Worm (Caenorhabditis elegans) whole organism, late embryonic: Measurements from ENCODE around the gene spe-44.

ENCODE experiments used
- C08G9.2 ChIP-seq: sonication (generic microtip); optimal IDR thresholded peaks from 2 replicates; lab custom pipeline; 2016; ENCODE audit warnings: mild to moderate bottlenecking, missing genetic modification characterization, moderate library complexity, missing compliant biosample characterization
- C38D4.7 ChIP-seq: fragments of 200-800 bp; sonication (Bioruptor generic); optimal IDR thresholded peaks from 2 replicates; lab custom pipeline; 2018; ENCODE audit warnings: mild to moderate bottlenecking, missing genetic modification characterization, moderate library complexity, missing compliant biosample characterization
- K09A11.1 ChIP-seq: sonication (generic microtip); optimal IDR thresholded peaks from 2 replicates; lab custom pipeline; 2017; ENCODE audit warnings: antibody characterized with exemption, mild to moderate bottlenecking, missing genetic modification characterization, missing compliant biosample characterization; ENCODE audit not compliant: insufficient read depth
- ahr-1 ChIP-seq: sonication (generic microtip); optimal IDR thresholded peaks from 2 replicates; lab custom pipeline; 2016; ENCODE audit warnings: missing genetic modification characterization, missing compliant biosample characterization
- ama-1 ChIP-seq: fragments of 150-350 bp; optimal IDR thresholded peaks from 2 replicates; lab custom pipeline; 2014
- ceh-18 ChIP-seq: sonication (generic microtip); optimal IDR thresholded peaks from 2 replicates; lab custom pipeline; 2016; ENCODE audit warnings: missing genetic modification characterization, missing compliant biosample characterization
- ceh-2 ChIP-seq: sonication (generic microtip); optimal IDR thresholded peaks from 2 replicates; lab custom pipeline; 2016; ENCODE audit warnings: missing genotype, missing genetic modification characterization, missing compliant biosample characterization
- ceh-31 ChIP-seq: sonication (generic microtip); optimal IDR thresholded peaks from 2 replicates; lab custom pipeline; 2016; ENCODE audit warnings: missing genetic modification characterization, missing compliant biosample characterization
- ceh-34 ChIP-seq: sonication (generic microtip); optimal IDR thresholded peaks from 2 replicates; lab custom pipeline; 2016; ENCODE audit warnings: mild to moderate bottlenecking, missing genetic modification characterization, missing compliant biosample characterization
- ceh-45 ChIP-seq: fragments of 200-800 bp; sonication (Bioruptor generic); IDR thresholded peaks from 2 replicates; pipeline ENCODE4 v1.3.6; 2022; ENCODE audit warnings: missing genetic modification reagents, missing genetic modification characterization, missing compliant biosample characterization
- ceh-48 ChIP-seq: sonication (generic microtip); optimal IDR thresholded peaks from 2 replicates; lab custom pipeline; 2016; ENCODE audit warnings: missing genetic modification characterization, inconsistent platforms, missing compliant biosample characterization
- che-1 ChIP-seq: sonication (generic microtip); optimal IDR thresholded peaks from 2 replicates; lab custom pipeline; 2016; ENCODE audit warnings: mild to moderate bottlenecking, missing genetic modification characterization, missing compliant biosample characterization
- elt-4 ChIP-seq: sonication (generic microtip); optimal IDR thresholded peaks from 2 replicates; lab custom pipeline; 2016; ENCODE audit warnings: missing genetic modification characterization, missing compliant biosample characterization
- eyg-1 ChIP-seq: sonication (generic microtip); optimal IDR thresholded peaks from 2 replicates; lab custom pipeline; 2016; ENCODE audit warnings: missing genotype, missing genetic modification characterization, missing compliant biosample characterization
- hlh-13 ChIP-seq: fragments of 200-800 bp; sonication (Bioruptor generic); optimal IDR thresholded peaks from 2 replicates; lab custom pipeline; 2018; ENCODE audit warnings: mild to moderate bottlenecking, missing genetic modification characterization, missing compliant biosample characterization
- hlh-30 ChIP-seq: sonication (generic microtip); optimal IDR thresholded peaks from 2 replicates; lab custom pipeline; 2017; ENCODE audit warnings: antibody characterized with exemption, missing genetic modification characterization, missing compliant biosample characterization; ENCODE audit not compliant: insufficient read depth
- lim-6 ChIP-seq: sonication (generic microtip); optimal IDR thresholded peaks from 2 replicates; lab custom pipeline; 2016; ENCODE audit warnings: missing genetic modification characterization, missing compliant biosample characterization
- lin-11 ChIP-seq: fragments of 200-800 bp; sonication (Bioruptor generic); optimal IDR thresholded peaks from 2 replicates; lab custom pipeline; 2018; ENCODE audit warnings: mild to moderate bottlenecking, missing genetic modification characterization, missing compliant biosample characterization
- mec-3 ChIP-seq: sonication (generic microtip); optimal IDR thresholded peaks from 2 replicates; lab custom pipeline; 2016; ENCODE audit warnings: borderline replicate concordance, missing genetic modification characterization, missing compliant biosample characterization
- nfya-1 ChIP-seq: sonication (generic microtip); optimal IDR thresholded peaks from 2 replicates; lab custom pipeline; 2017; ENCODE audit warnings: missing genetic modification characterization, mild to moderate bottlenecking, missing compliant biosample characterization, antibody characterized with exemption, moderate library complexity
- nhr-11 ChIP-seq: fragments of 150-350 bp; optimal IDR thresholded peaks from 2 replicates; lab custom pipeline; 2014; ENCODE audit warnings: missing biosample characterization, missing genetic modification characterization
- nhr-232 ChIP-seq: sonication (generic microtip); optimal IDR thresholded peaks from 2 replicates; lab custom pipeline; 2016; ENCODE audit warnings: missing genetic modification characterization, missing compliant biosample characterization
- npax-4 ChIP-seq: sonication (generic microtip); optimal IDR thresholded peaks from 2 replicates; lab custom pipeline; 2016; ENCODE audit warnings: missing genetic modification characterization, missing compliant biosample characterization
- pag-3 ChIP-seq: sonication (generic microtip); optimal IDR thresholded peaks from 2 replicates; lab custom pipeline; 2016; ENCODE audit warnings: missing compliant biosample characterization, missing genetic modification characterization, borderline replicate concordance
- pat-9 ChIP-seq: fragments of 200-800 bp; sonication (Bioruptor generic); optimal IDR thresholded peaks from 2 replicates; lab custom pipeline; 2018; ENCODE audit warnings: mild to moderate bottlenecking, missing genetic modification characterization, moderate library complexity, missing compliant biosample characterization
- ref-2 ChIP-seq: sonication (generic microtip); optimal IDR thresholded peaks from 2 replicates; lab custom pipeline; 2016; ENCODE audit warnings: missing genetic modification characterization, missing compliant biosample characterization
- rnt-1 ChIP-seq: sonication (generic microtip); optimal IDR thresholded peaks from 2 replicates; lab custom pipeline; 2016; ENCODE audit warnings: missing genetic modification characterization, missing compliant biosample characterization
- sox-2 ChIP-seq: fragments of 200-800 bp; sonication (Bioruptor generic); IDR thresholded peaks from 2 replicates; pipeline ENCODE4 v1.3.6; 2022; ENCODE audit warnings: missing genetic modification reagents, missing genetic modification characterization, missing compliant biosample characterization
- syd-9 ChIP-seq: sonication (generic microtip); optimal IDR thresholded peaks from 2 replicates; lab custom pipeline; 2016; ENCODE audit warnings: mild to moderate bottlenecking, missing genetic modification characterization, moderate library complexity, missing compliant biosample characterization
- tbx-2 ChIP-seq: sonication (generic microtip); optimal IDR thresholded peaks from 2 replicates; lab custom pipeline; 2016; ENCODE audit warnings: missing genetic modification characterization, missing compliant biosample characterization
- tbx-7 ChIP-seq: sonication (generic microtip); optimal IDR thresholded peaks from 2 replicates; lab custom pipeline; 2016; ENCODE audit warnings: missing genotype, missing genetic modification characterization, missing compliant biosample characterization
- ttx-3 ChIP-seq: sonication (generic microtip); optimal IDR thresholded peaks from 2 replicates; lab custom pipeline; 2016; ENCODE audit warnings: missing genetic modification reagents, missing genetic modification characterization, missing compliant biosample characterization
- unc-3 ChIP-seq, 2 experiments: fragments of 200-800 bp in 1 of 2; sonication (Bioruptor generic) in 1 of 2; sonication (generic microtip) in 1 of 2; conservative IDR thresholded peaks in 1 of 2; optimal IDR thresholded peaks in 1 of 2; 2 replicates each; pipeline versions ENCODE4 v1.3.6 to Lab custom; 2016 to 2022; ENCODE audit warnings: missing compliant biosample characterization in 2 of 2, missing genetic modification characterization in 2 of 2, missing genetic modification reagents in 1 of 2
- unc-42 ChIP-seq: sonication (generic microtip); optimal IDR thresholded peaks from 2 replicates; lab custom pipeline; 2016; ENCODE audit warnings: missing genotype, missing genetic modification characterization, missing compliant biosample characterization
- unc-55 ChIP-seq: sonication (generic microtip); optimal IDR thresholded peaks from 2 replicates; lab custom pipeline; 2017; ENCODE audit warnings: missing biosample characterization, missing genetic modification reagents, missing genetic modification characterization
- zip-5 ChIP-seq: sonication (generic microtip); optimal IDR thresholded peaks from 2 replicates; lab custom pipeline; 2016; ENCODE audit warnings: missing genetic modification characterization, missing compliant biosample characterization

spe-44 gene

DNA sequence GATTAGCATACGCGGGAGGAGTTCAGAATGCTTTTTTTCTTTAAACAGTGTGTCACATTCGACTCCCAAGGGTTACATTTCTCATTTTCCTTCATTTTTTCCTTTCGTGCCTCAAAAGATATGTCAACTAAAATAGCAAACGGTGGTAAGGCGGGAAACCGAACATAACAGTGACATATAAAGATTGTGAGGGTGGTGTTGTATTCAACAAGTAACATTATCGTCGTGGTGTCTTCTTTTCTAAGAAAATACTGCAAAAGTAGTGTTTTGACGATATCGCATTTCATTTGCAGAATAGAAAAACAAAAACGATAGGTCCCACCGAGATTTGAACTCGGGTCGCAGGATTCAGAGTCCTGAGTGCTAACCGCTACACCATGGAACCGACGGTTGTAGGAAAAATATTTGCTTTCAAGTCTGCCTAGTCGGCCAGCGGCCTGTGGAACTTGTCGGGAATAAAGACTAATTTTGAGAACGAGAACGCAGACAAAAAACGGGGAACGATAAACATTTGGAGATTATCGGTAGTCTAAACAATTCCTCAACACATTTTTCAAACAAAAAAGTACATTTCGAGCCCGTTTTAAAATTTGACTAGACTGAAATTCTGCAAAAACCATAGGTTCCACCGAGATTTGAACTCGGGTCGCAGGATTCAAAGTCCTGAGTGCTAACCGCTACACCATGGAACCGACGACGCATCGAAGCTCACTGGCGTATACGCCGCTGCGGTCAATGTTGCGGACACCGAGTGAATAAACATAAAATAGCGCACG, 37.2 kb downstream of the spe-44 start (continued):
- TF ChIP-seq nfya-1 (tag; lab: Kevin White, UChicago) (no peak), lim-6 (tag; lab: Kevin White, UChicago) (no peak), sox-2 (GFP tag; lab: Robert Waterston, UW) (no peak), syd-9 (no peak), che-1 (tag; lab: Kevin White, UChicago) (peak; percentile 34), ttx-3 (no peak)

DNA sequence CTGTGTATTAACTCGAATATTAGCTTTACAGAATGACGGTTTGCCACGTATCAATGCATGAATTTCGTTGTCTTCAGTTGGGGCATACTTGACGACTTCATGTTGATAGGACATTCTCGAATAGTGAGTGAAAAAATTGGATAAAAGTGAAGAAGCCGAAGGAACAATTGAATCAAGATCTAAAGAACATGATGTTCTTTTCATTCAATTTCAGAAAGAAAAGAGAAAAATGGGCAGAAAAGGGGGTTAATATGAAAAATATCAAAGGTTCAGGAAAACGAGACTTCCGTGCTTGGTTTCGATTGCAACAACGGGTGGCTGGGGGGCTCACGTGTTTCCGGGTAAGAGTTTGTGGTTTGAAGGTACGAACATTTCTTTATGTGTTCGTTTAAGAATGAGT, 39.4 kb downstream of the spe-44 start:
- TF ChIP-seq ceh-31 = no peak
- TF ChIP-seq nfya-1 (tag; lab: Kevin White, UChicago) = no peak
- TF ChIP-seq ceh-45 (GFP tag; lab: Robert Waterston, UW) = no peak
- TF ChIP-seq npax-4 (tag; lab: Kevin White, UChicago) = no peak
- no peak for TF ChIP-seq ceh-34 (tag; lab: Kevin White, UChicago)
- TF ChIP-seq C08G9.2 (tag; lab: Kevin White, UChicago) = no peak
- no peak for TF ChIP-seq pat-9 (tag; lab: Kevin White, UChicago)
- TF ChIP-seq tbx-2 (tag; lab: Kevin White, UChicago) = no peak
- TF ChIP-seq C38D4.7 (GFP tag; lab: Kevin White, UChicago) = no peak
- TF ChIP-seq ama-1 = no peak
- TF ChIP-seq unc-42 (tag; lab: Kevin White, UChicago) = no peak
- no peak for TF ChIP-seq nhr-11 (tag; lab: Kevin White, UChicago)
- TF ChIP-seq ahr-1 = no peak
- no peak for TF ChIP-seq zip-5
- TF ChIP-seq ceh-48 (tag; lab: Kevin White, UChicago) = no peak
- TF ChIP-seq tbx-7 = no peak

DNA sequence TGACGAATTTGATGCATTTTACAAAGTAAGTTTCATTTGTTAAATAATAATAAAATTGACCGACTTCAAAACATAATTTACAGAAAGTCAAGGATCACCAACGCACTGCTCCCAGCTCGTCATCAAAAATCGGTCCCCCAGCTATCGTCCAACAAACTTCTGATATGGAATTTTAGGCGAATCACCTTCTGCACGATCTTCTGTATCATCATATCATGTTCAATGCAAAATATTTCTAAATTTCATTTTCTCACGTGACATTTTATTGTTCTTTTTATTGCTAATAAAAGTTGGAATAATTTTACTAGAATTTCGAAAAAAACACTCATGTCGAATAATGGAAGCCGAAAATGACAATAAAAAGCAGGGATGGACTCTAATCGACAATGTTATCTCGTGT, 43.8 kb downstream of the spe-44 start, which contains the start of gene acl-13:
Gene acl-13 (plus strand): TSS at position 301 of the 400 bp plus-strand sequence.
- no peak for TF ChIP-seq syd-9
- TF ChIP-seq lin-11 (tag; lab: Kevin White, UChicago) = no peak

DNA sequence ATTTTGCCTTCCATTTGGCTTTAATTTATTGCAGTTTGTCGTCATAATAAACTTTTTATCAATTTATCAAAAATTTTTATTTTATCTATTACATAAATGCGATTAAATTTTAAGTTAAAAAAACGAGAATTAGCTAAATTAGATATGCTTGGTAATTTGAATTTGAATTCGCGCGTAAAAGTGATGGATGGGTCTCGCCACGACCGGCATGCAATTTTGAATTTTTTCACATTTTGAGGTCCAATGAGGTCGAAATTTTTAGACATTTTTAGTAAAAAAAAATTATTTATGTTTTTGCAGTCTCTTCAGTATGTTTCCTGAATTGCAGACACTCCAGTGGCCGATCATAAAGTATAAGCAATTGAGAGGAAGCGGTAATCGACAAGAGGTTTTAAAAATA, 45.4 kb downstream of the spe-44 start, which contains the start of gene dsb-1:
Gene dsb-1 (plus strand): TSS at position 301 of the 400 bp plus-strand sequence.
- TF ChIP-seq nfya-1 (tag; lab: Kevin White, UChicago) (no peak), syd-9 (no peak), nhr-232 (tag; lab: Kevin White, UChicago) (no peak), eyg-1 (tag; lab: Kevin White, UChicago) (no peak), ceh-34 (tag; lab: Kevin White, UChicago) (no peak), elt-4 (no peak), pag-3 (tag; lab: Kevin White, UChicago) (no peak), rnt-1 (tag; lab: Kevin White, UChicago) (no peak)

DNA sequence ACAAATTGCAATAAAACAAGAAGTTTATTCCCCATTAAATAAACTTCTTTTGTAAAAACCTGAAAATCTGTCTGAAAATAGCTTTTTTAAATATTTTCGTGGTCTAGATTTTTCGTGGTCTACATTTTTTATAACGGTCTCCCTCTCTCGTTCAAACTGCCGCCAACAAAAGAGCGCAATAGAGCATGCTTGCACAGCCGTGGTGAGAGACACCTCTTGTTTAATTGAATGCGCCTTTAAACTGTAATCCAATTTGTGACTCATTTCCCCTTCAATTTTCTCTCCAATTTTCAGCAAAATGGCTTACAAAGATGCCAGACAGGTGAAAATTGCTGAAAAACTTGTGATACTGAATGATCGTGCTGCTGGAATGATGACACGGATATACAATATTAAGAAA, 49.9 kb downstream of the spe-44 start, which contains the start of gene gex-3:
Gene gex-3 (plus strand): TSS at position 295 of the 400 bp plus-strand sequence.
- TF ChIP-seq K09A11.1 (tag; lab: Kevin White, UChicago) (no peak), ceh-18 (tag; lab: Kevin White, UChicago) (peak; percentile 47), ref-2 (tag; lab: Kevin White, UChicago) (peak; percentile 32), hlh-13 (GFP tag; lab: Kevin White, UChicago) (no peak), nfya-1 (tag; lab: Kevin White, UChicago) (peak; percentile 61), tbx-2 (tag; lab: Kevin White, UChicago) (peak; percentile 34), unc-55 (GFP tag; lab: Kevin White, UChicago) (peak; percentile 58), ceh-2 (tag; lab: Kevin White, UChicago) (peak; percentile 33), hlh-30 (tag; lab: Kevin White, UChicago) (peak; percentile 32), unc-3 (GFP tag; conservative IDR thresholded peaks at IDR 0.05; lab: Robert Waterston, UW) (no peak), unc-3 (tag; optimal IDR thresholded peaks at IDR 0.05; lab: Kevin White, UChicago) (peak; percentile 6), ceh-34 (tag; lab: Kevin White, UChicago) (peak; percentile 9), unc-42 (tag; lab: Kevin White, UChicago) (peak; percentile 100), che-1 (tag; lab: Kevin White, UChicago) (no peak), ceh-31 (peak; percentile 81), rnt-1 (tag; lab: Kevin White, UChicago) (peak; percentile 19), mec-3 (tag; lab: Kevin White, UChicago) (no peak)
